Fruit fly (Drosophila melanogaster) whole organism, embryonic: ENCODE data around the gene MAPk-Ak2.

Experiments
- ATbp ChIP-seq: fragments of 200-800 bp; sonication (Bioruptor generic); optimal IDR thresholded peaks from 2 replicates; lab custom pipeline; 2017; ENCODE audit warnings: missing biosample characterization, mild to moderate bottlenecking, missing genetic modification characterization, missing genetic modification reagents
- Awh ChIP-seq: fragments of 200-800 bp; sonication (Bioruptor generic); IDR thresholded peaks from 2 replicates; pipeline ENCODE4, ENCODE4 v1.3.6; 2022; ENCODE audit warnings: missing biosample characterization, missing genetic modification characterization
- B-H1 ChIP-seq: fragments of 200-800 bp; sonication (Bioruptor generic); IDR thresholded peaks from 3 replicates; pipeline ENCODE4 v1.3.6; 2022; ENCODE audit warnings: missing biosample characterization, missing genetic modification characterization
- CG11247 ChIP-seq: fragments of 200-800 bp; sonication (Bioruptor generic); IDR thresholded peaks from 2 replicates; pipeline ENCODE4 v1.3.6; 2022; ENCODE audit warnings: missing biosample characterization, missing genetic modification characterization
- CG12155 ChIP-seq: fragments of 200-800 bp; sonication (Bioruptor generic); optimal IDR thresholded peaks from 3 replicates; lab custom pipeline; 2016; ENCODE audit warnings: missing biosample characterization, missing genetic modification characterization
- CG12391 ChIP-seq: fragments of 200-800 bp; sonication (Bioruptor generic); optimal IDR thresholded peaks from 3 replicates; lab custom pipeline; 2018; ENCODE audit warnings: missing biosample characterization, mild to moderate bottlenecking, missing genetic modification characterization, moderate library complexity
- CG14050 ChIP-seq: fragments of 200-800 bp; sonication (Bioruptor generic); IDR thresholded peaks from 3 replicates; pipeline ENCODE4 v1.3.6; 2022; ENCODE audit warnings: missing biosample characterization, missing genetic modification characterization
- CG17186 ChIP-seq: fragments of 200-800 bp; sonication (Bioruptor generic); optimal IDR thresholded peaks from 3 replicates; lab custom pipeline; 2017; ENCODE audit warnings: missing biosample characterization, missing genetic modification reagents, missing genetic modification characterization
- CG17385 ChIP-seq: fragments of 200-800 bp; sonication (Bioruptor generic); optimal IDR thresholded peaks from 3 replicates; lab custom pipeline; 2018; ENCODE audit warnings: missing biosample characterization, mild to moderate bottlenecking, missing genetic modification characterization
- CG18476 ChIP-seq: fragments of 200-800 bp; sonication (Bioruptor generic); optimal IDR thresholded peaks from 2 replicates; lab custom pipeline; 2016; ENCODE audit warnings: missing biosample characterization, mild to moderate bottlenecking, missing genetic modification characterization
- CG2889 ChIP-seq: fragments of 200-800 bp; sonication (Bioruptor generic); IDR thresholded peaks from 3 replicates; pipeline ENCODE4 v1.3.6; 2022; ENCODE audit warnings: missing biosample characterization, missing genetic modification characterization
- CG30431 ChIP-seq: fragments of 200-800 bp; sonication (Bioruptor generic); optimal IDR thresholded peaks from 2 replicates; lab custom pipeline; 2017; ENCODE audit warnings: missing biosample characterization, missing genetic modification characterization
- CG31365 ChIP-seq: fragments of 200-800 bp; sonication (Bioruptor generic); optimal IDR thresholded peaks from 2 replicates; lab custom pipeline; 2018; ENCODE audit warnings: missing biosample characterization, mild to moderate bottlenecking, missing genetic modification characterization
- CG3281 ChIP-seq: fragments of 200-800 bp; sonication (Bioruptor generic); optimal IDR thresholded peaks from 3 replicates; lab custom pipeline; 2017; ENCODE audit warnings: missing biosample characterization, mild to moderate bottlenecking, missing genetic modification characterization
- CG42726 ChIP-seq: fragments of 200-800 bp; sonication (Bioruptor generic); IDR thresholded peaks from 2 replicates; pipeline ENCODE4 v1.3.6; 2022; ENCODE audit warnings: missing biosample characterization, missing genetic modification characterization; ENCODE audit not compliant: partially characterized antibody
- CG4707 ChIP-seq: fragments of 200-800 bp; sonication (Bioruptor generic); optimal IDR thresholded peaks from 2 replicates; lab custom pipeline; 2018; ENCODE audit warnings: missing biosample characterization, mild to moderate bottlenecking, missing genetic modification characterization, moderate library complexity
- CG4820 ChIP-seq: fragments of 200-800 bp; sonication (Bioruptor generic); optimal IDR thresholded peaks from 3 replicates; lab custom pipeline; 2016; ENCODE audit warnings: missing biosample characterization, missing genetic modification characterization
- CG6254 ChIP-seq: fragments of 200-800 bp; sonication (Bioruptor generic); optimal IDR thresholded peaks from 3 replicates; lab custom pipeline; 2017; ENCODE audit warnings: mild to moderate bottlenecking, missing biosample characterization, missing genetic modification reagents, missing genetic modification characterization
- CG7357 ChIP-seq: fragments of 200-800 bp; sonication (Bioruptor generic); IDR thresholded peaks from 3 replicates; pipeline ENCODE4 v1.3.6; 2022; ENCODE audit warnings: missing biosample characterization, missing genetic modification characterization
- CG9817 ChIP-seq: fragments of 200-800 bp; sonication (Bioruptor generic); optimal IDR thresholded peaks from 2 replicates; lab custom pipeline; 2018; ENCODE audit warnings: missing biosample characterization, mild to moderate bottlenecking, missing genetic modification characterization, moderate library complexity
- Dfd ChIP-seq, 2 experiments: fragments of >200 bp; optimal IDR thresholded peaks; 2 replicates each; lab custom pipeline; 2017; ENCODE audit warnings: missing biosample characterization in 2 of 2, missing genetic modification characterization in 2 of 2
- Elba2 ChIP-seq: fragments of 200-800 bp; sonication (Bioruptor generic); optimal IDR thresholded peaks from 3 replicates; lab custom pipeline; 2016; ENCODE audit warnings: missing biosample characterization, missing genetic modification characterization
- HLH4C ChIP-seq: fragments of 200-800 bp; sonication (Bioruptor generic); IDR thresholded peaks from 3 replicates; pipeline ENCODE4 v1.3.6; 2022; ENCODE audit warnings: missing biosample characterization, missing genetic modification characterization; ENCODE audit not compliant: partially characterized antibody
- Hand ChIP-seq: fragments of 200-800 bp; sonication (Bioruptor generic); optimal IDR thresholded peaks from 2 replicates; lab custom pipeline; 2017; ENCODE audit warnings: mild to moderate bottlenecking, missing biosample characterization, missing genetic modification reagents, missing genetic modification characterization
- Hr39 ChIP-seq: fragments of >200 bp; optimal IDR thresholded peaks from 2 replicates; lab custom pipeline; 2017
- Trl ChIP-seq, 3 experiments: fragments of >200 bp in 2 of 3; fragments of 200-800 bp in 1 of 3; sonication (Bioruptor generic) in 1 of 3; optimal IDR thresholded peaks; 2 replicates in 1 of 3; 3 replicates in 2 of 3; lab custom pipeline; 2016 to 2017; ENCODE audit warnings: missing biosample characterization in 1 of 3, missing genetic modification characterization in 1 of 3
- Xrp1 ChIP-seq: fragments of 200-800 bp; sonication (Bioruptor generic); IDR thresholded peaks from 2 replicates; pipeline ENCODE4 v1.3.6; 2022; ENCODE audit warnings: missing biosample characterization, missing genetic modification characterization
- al ChIP-seq: fragments of 200-800 bp; sonication (Bioruptor generic); IDR thresholded peaks from 2 replicates; pipeline ENCODE4 v1.3.6; 2022; ENCODE audit warnings: missing biosample characterization, missing genetic modification characterization
- ap ChIP-seq: fragments of 200-800 bp; sonication (Bioruptor generic); IDR thresholded peaks from 2 replicates; pipeline ENCODE4 v1.3.6; 2022; ENCODE audit warnings: missing biosample characterization, missing genetic modification characterization
- cad ChIP-seq: fragments of >200 bp; optimal IDR thresholded peaks from 2 replicates; lab custom pipeline; 2017; ENCODE audit warnings: missing biosample characterization, missing genetic modification characterization
- chinmo ChIP-seq: fragments of 200-800 bp; sonication (Bioruptor generic); IDR thresholded peaks from 4 replicates; pipeline ENCODE4 v1.3.6; 2022; ENCODE audit warnings: missing biosample characterization, missing genetic modification characterization; ENCODE audit not compliant: partially characterized antibody
- gce ChIP-seq: fragments of 200-800 bp; sonication (Bioruptor generic); IDR thresholded peaks from 3 replicates; pipeline ENCODE4 v1.3.6; 2022; ENCODE audit warnings: missing biosample characterization, missing genetic modification characterization
- gcm ChIP-seq: fragments of 200-800 bp; sonication (Bioruptor generic); optimal IDR thresholded peaks from 2 replicates; lab custom pipeline; 2019; ENCODE audit warnings: missing biosample characterization, mild to moderate bottlenecking, missing genetic modification characterization, moderate library complexity
- grau ChIP-seq: fragments of 200-800 bp; optimal IDR thresholded peaks from 3 replicates; lab custom pipeline; 2019; ENCODE audit warnings: missing biosample characterization, mild to moderate bottlenecking, missing genetic modification characterization, moderate library complexity
- lab ChIP-seq: fragments of 200-800 bp; sonication (Bioruptor generic); optimal IDR thresholded peaks from 3 replicates; lab custom pipeline; 2017; ENCODE audit warnings: missing biosample characterization, missing genetic modification characterization, mild to moderate bottlenecking, moderate library complexity, missing genetic modification reagents
- mirr ChIP-seq: fragments of 200-800 bp; sonication (Bioruptor generic); optimal IDR thresholded peaks from 3 replicates; lab custom pipeline; 2018; ENCODE audit warnings: missing biosample characterization, mild to moderate bottlenecking, missing genetic modification characterization
- nmo ChIP-seq: fragments of 200-800 bp; sonication (Bioruptor generic); optimal IDR thresholded peaks from 2 replicates; lab custom pipeline; 2018; ENCODE audit warnings: missing biosample characterization, mild to moderate bottlenecking, missing genetic modification characterization, moderate library complexity
- pzg ChIP-seq: fragments of 200-800 bp; sonication (Bioruptor generic); optimal IDR thresholded peaks from 3 replicates; lab custom pipeline; 2018; ENCODE audit warnings: missing biosample characterization, mild to moderate bottlenecking, missing genetic modification characterization, moderate library complexity
- rib ChIP-seq: fragments of 200-800 bp; sonication (Bioruptor generic); IDR thresholded peaks from 2 replicates; pipeline ENCODE4 v1.3.6; 2022; ENCODE audit warnings: missing biosample characterization, missing genetic modification characterization
- sc ChIP-seq, 3 experiments: fragments of >200 bp in 2 of 3; fragments of 200-800 bp in 1 of 3; sonication (Bioruptor generic) in 1 of 3; optimal IDR thresholded peaks; 2 replicates in 2 of 3; 3 replicates in 1 of 3; lab custom pipeline; 2017; ENCODE audit warnings: mild to moderate bottlenecking in 1 of 3, missing biosample characterization in 1 of 3, missing genetic modification characterization in 1 of 3, missing genetic modification reagents in 1 of 3
- slbo ChIP-seq: fragments of 200-800 bp; sonication (Bioruptor generic); IDR thresholded peaks from 2 replicates; pipeline ENCODE4 v1.3.6; 2022; ENCODE audit warnings: missing biosample characterization, missing genetic modification characterization
- sr ChIP-seq: fragments of 200-800 bp; sonication (Bioruptor generic); IDR thresholded peaks from 3 replicates; pipeline ENCODE4 v1.3.6; 2022; ENCODE audit warnings: missing biosample characterization, missing genetic modification characterization
- sug ChIP-seq: fragments of 200-800 bp; optimal IDR thresholded peaks from 2 replicates; lab custom pipeline; 2019; ENCODE audit warnings: missing biosample characterization, mild to moderate bottlenecking, missing genetic modification characterization, moderate library complexity
- trh ChIP-seq: fragments of 200-800 bp; sonication (Bioruptor generic); optimal IDR thresholded peaks from 2 replicates; lab custom pipeline; 2016; ENCODE audit warnings: missing biosample characterization, missing genetic modification characterization
- ttk ChIP-seq: fragments of 200-800 bp; sonication (Bioruptor generic); IDR thresholded peaks from 2 replicates; pipeline ENCODE4 v2.1.2; 2022; ENCODE audit warnings: missing biosample characterization, missing genetic modification characterization
- vvl ChIP-seq: fragments of 200-800 bp; sonication (Bioruptor generic); IDR thresholded peaks from 2 replicates; pipeline ENCODE4 v1.3.6; 2022; ENCODE audit warnings: missing biosample characterization, missing genetic modification characterization
- zen2 ChIP-seq: fragments of 200-800 bp; sonication (Bioruptor generic); IDR thresholded peaks from 3 replicates; pipeline ENCODE4 v1.3.6; 2022; ENCODE audit warnings: missing biosample characterization, missing genetic modification characterization; ENCODE audit not compliant: partially characterized antibody

The MAPk-Ak2 gene

dm6 chrX:5745840-5746815 lies 17.9 kb downstream of the MAPk-Ak2 start (continued):
- TF ChIP-seq pzg (peak; percentile 29), CG2889 (GFP tag; lab: Robert Waterston, UW) (peak; percentile 54; the same call in 1 of the 3 replicates), Hand (peak; percentile 40), al (GFP tag; lab: Robert Waterston, UW) (peak; percentile 61), B-H1 (GFP tag; lab: Robert Waterston, UW) (peak; percentile 61), grau (peak; percentile 71), rib (no peak), chinmo (GFP tag; lab: Robert Waterston, UW) (0 out of 4 replicates have a peak, but pooled peaks have one; percentile 9), Dfd (GFP tag; optimal IDR thresholded peaks at IDR 0.05; lab: Kevin White, UChicago) (no peak), slbo (peak; percentile 82), CG4707 (GFP tag; lab: Kevin White, UChicago) (peak; percentile 41), CG12155 (GFP tag; lab: Kevin White, UChicago) (peak; percentile 63), HLH4C (peak; percentile 60), Awh (GFP tag; lab: Robert Waterston, UW) (no peak; the same call in 1 of the 2 replicates), CG30431 (GFP tag; lab: Kevin White, UChicago) (peak; percentile 67), Hr39 (lab: Kevin White, UChicago) (no peak), sr (GFP tag; lab: Robert Waterston, UW) (peak; percentile 36; the same call in 1 of the 3 replicates), CG7357 (peak; percentile 35; the same call in 1 of the 3 replicates), CG12391 (tag; lab: Kevin White, UChicago) (peak; percentile 71), CG4820 (GFP tag; lab: Kevin White, UChicago) (peak; percentile 31), sc (optimal IDR thresholded peaks at IDR 0.05; lab: Kevin White, UChicago) (no peak), sc (GFP tag; optimal IDR thresholded peaks at IDR 0.05; lab: Kevin White, UChicago) (peak; percentile 18), CG42726 (GFP tag; lab: Robert Waterston, UW) (no peak), ATbp (GFP tag; lab: Kevin White, UChicago) (peak; percentile 71), CG14050 (peak; percentile 77), lab (peak; percentile 88), trh (GFP tag; lab: Kevin White, UChicago) (peak; percentile 49), CG9817 (peak; percentile 80), Trl (optimal IDR thresholded peaks at IDR 0.05; lab: Kevin White, UChicago) (no peak), Trl (GFP tag; optimal IDR thresholded peaks at IDR 0.05; lab: Kevin White, UChicago) (peak; percentile 25), nmo (GFP tag; lab: Kevin White, UChicago) (peak; percentile 62), CG3281 (peak; percentile 83), gce (GFP tag; lab: Robert Waterston, UW) (peak; percentile 68; the same call in 2 of the 3 replicates), CG18476 (GFP tag; lab: Kevin White, UChicago) (no peak), CG17186 (GFP tag; lab: Kevin White, UChicago) (peak; percentile 45), cad (no peak), ap (GFP tag; lab: Robert Waterston, UW) (peak; percentile 49; the same call in 1 of the 2 replicates), gcm (GFP tag; lab: Kevin White, UChicago) (peak; percentile 59), vvl (GFP tag; lab: Robert Waterston, UW) (peak; percentile 84), CG6254 (GFP tag; lab: Kevin White, UChicago) (peak; percentile 0), CG17385 (GFP tag; lab: Kevin White, UChicago) (peak; percentile 71), Elba2 (GFP tag; lab: Kevin White, UChicago) (no peak), CG31365 (tag; lab: Kevin White, UChicago) (peak; percentile 21), Xrp1 (GFP tag; lab: Robert Waterston, UW) (peak; percentile 82), sug (tag; lab: Kevin White, UChicago) (peak; percentile 67), mirr (GFP tag; lab: Kevin White, UChicago) (peak; percentile 64), ttk (GFP tag; lab: Robert Waterston, UW) (peak; percentile 52; the same call in 1 of the 2 replicates), zen2 (GFP tag; lab: Robert Waterston, UW) (no peak), CG11247 (GFP tag; lab: Robert Waterston, UW) (peak; percentile 72)
